Fruit fly (Drosophila melanogaster) whole organism, wandering third instar larva: ENCODE data around the gene CG31960.

Experiments used
- Abd-B ChIP-seq: fragments of >200 bp; optimal IDR thresholded peaks from 2 replicates; lab custom pipeline; 2017; ENCODE audit warnings: missing biosample characterization, missing genetic modification characterization
- Hr83 ChIP-seq: fragments of 200-300 bp; sonication (Bioruptor generic); optimal IDR thresholded peaks from 2 replicates; lab custom pipeline; 2016; ENCODE audit warnings: missing biosample characterization, mild to moderate bottlenecking, missing genetic modification characterization, moderate library complexity; ENCODE audit not compliant: poor library complexity, severe bottlenecking
- Mio ChIP-seq: sonication (Bioruptor generic); optimal IDR thresholded peaks from 2 replicates; lab custom pipeline; 2016; ENCODE audit warnings: missing biosample characterization, missing genetic modification characterization
- br ChIP-seq: fragments of 200-800 bp; sonication (Bioruptor generic); optimal IDR thresholded peaks from 2 replicates; lab custom pipeline; 2016; ENCODE audit warnings: missing biosample characterization, missing genetic modification characterization
- dl ChIP-seq, 2 experiments: fragments of 175-275, 200-275 bp in 1 of 2; fragments of 200-275 bp in 1 of 2; sonication (Bioruptor generic); optimal IDR thresholded peaks; lab custom pipeline; 2018; ENCODE audit warnings: mild to moderate bottlenecking in 2 of 2, missing biosample characterization in 2 of 2, missing genetic modification characterization in 2 of 2, moderate library complexity in 2 of 2; ENCODE audit not compliant: partially characterized antibody in 2 of 2, insufficient read depth in 1 of 2
- fru ChIP-seq: fragments of 200-800 bp; sonication (Bioruptor generic); optimal IDR thresholded peaks from 3 replicates; lab custom pipeline; 2016; ENCODE audit warnings: missing biosample characterization, mild to moderate bottlenecking, missing genetic modification characterization
- h ChIP-seq: fragments of 200-800 bp; sonication (Bioruptor generic); optimal IDR thresholded peaks from 3 replicates; lab custom pipeline; 2016; ENCODE audit warnings: missing biosample characterization, mild to moderate bottlenecking, missing genetic modification characterization
- psq ChIP-seq: fragments of 200-800 bp; sonication (Bioruptor generic); optimal IDR thresholded peaks from 3 replicates; lab custom pipeline; 2017; ENCODE audit warnings: missing biosample characterization, mild to moderate bottlenecking, missing genetic modification characterization, moderate library complexity

DNA sequence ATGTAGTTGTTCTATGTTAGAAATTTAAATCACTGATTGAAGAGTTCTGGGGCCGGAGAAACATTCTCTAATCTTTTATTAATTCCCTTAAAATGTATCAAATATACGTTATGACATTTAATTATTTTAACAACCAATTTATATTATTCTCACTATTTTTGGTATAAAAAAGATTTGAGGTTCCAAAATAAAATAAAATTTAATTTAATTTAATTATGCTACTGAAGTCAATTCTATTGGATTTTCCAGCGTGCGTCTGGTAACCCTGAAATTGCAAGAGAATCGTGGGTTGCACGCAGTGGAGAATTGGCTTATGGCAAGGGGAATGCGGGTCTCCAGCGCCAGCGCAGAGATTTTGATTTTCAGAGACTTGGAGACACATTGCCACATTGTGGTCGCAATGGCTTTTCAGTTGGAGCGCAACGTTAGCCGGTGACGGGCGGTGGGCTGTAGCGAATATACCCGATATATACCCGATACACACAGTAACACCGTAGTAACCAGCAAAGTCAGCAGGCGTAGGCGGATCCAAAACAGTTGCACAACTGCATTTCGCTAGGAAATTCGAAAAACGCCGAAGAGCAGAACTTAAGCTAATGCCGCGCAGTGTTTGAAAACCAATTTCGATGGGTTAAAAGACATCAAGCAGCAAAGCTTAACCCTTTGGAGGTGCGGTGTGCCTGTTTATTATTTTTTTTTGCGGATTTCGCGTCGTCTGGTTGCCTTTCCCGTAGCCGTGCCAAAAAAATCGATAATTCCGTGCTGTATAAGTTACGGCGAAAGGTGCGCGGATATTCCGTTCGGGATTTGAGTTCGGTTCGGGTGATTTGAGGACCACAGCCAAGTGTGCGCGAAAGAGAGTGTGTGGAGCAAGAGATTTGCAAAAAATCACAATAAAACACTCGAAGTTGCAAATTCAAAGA, 20.8 kb downstream of the CG31960 start:
- TF ChIP-seq dl (GFP tag; optimal IDR thresholded peaks at IDR 0.05; lab: Kevin White, UChicago; ENCODE audit: insufficient read depth in 1 of 2, partially characterized antibody in 2 of 2) (no peak), Hr83 (GFP tag; lab: Kevin White, UChicago) (no peak), Mio (GFP tag; lab: Kevin White, UChicago) (no peak), br (no peak), fru (peak; percentile 47), h (GFP tag; lab: Kevin White, UChicago) (no peak), psq (no peak), Abd-B (GFP tag; lab: Kevin White, UChicago) (no peak)
